Worm (Caenorhabditis elegans) whole organism, L1 larva: ENCODE results near the gene Y37D8A.29.
A peak's percentile ranks its signal among the peaks of the same experiment; 100 is the strongest.

Source experiments
- C04F5.9 ChIP-seq: sonication (generic microtip); optimal IDR thresholded peaks from 2 replicates; lab custom pipeline; 2016; ENCODE audit warnings: missing genetic modification characterization, missing compliant biosample characterization
- C16A3.4 ChIP-seq: fragments of 150-350 bp; optimal IDR thresholded peaks from 2 replicates; lab custom pipeline; 2014; ENCODE audit warnings: missing biosample characterization, missing genetic modification characterization
- C34B4.2 ChIP-seq: sonication (generic microtip); optimal IDR thresholded peaks from 2 replicates; lab custom pipeline; 2017; ENCODE audit warnings: mild to moderate bottlenecking, missing genetic modification characterization, missing compliant biosample characterization
- Y116A8C.19 ChIP-seq: sonication (generic microtip); optimal IDR thresholded peaks from 2 replicates; lab custom pipeline; 2016; ENCODE audit warnings: missing compliant biosample characterization, missing genetic modification characterization, borderline replicate concordance
- alr-1 ChIP-seq: fragments of 200-800 bp; sonication (Bioruptor generic); optimal IDR thresholded peaks from 2 replicates; lab custom pipeline; 2018; ENCODE audit warnings: borderline replicate concordance, mild to moderate bottlenecking, missing genetic modification characterization, missing compliant biosample characterization
- ama-1 ChIP-seq: fragments of 150-350 bp; optimal IDR thresholded peaks from 2 replicates; lab custom pipeline; 2014
- ceh-8 ChIP-seq: fragments of 200-800 bp; sonication (Bioruptor generic); optimal IDR thresholded peaks from 2 replicates; lab custom pipeline; 2018; ENCODE audit warnings: mild to moderate bottlenecking, missing genetic modification characterization, moderate library complexity, missing compliant biosample characterization
- ceh-90 ChIP-seq: sonication (generic microtip); optimal IDR thresholded peaks from 2 replicates; lab custom pipeline; 2016; ENCODE audit warnings: missing genetic modification characterization, missing compliant biosample characterization
- dsc-1 ChIP-seq: sonication (generic microtip); optimal IDR thresholded peaks from 2 replicates; lab custom pipeline; 2016; ENCODE audit warnings: mild to moderate bottlenecking, missing genetic modification characterization, missing compliant biosample characterization
- efl-3 ChIP-seq: fragments of 200-800 bp; sonication (Bioruptor generic); optimal IDR thresholded peaks from 2 replicates; lab custom pipeline; 2018; ENCODE audit warnings: mild to moderate bottlenecking, missing genetic modification characterization, missing compliant biosample characterization
- egl-27 ChIP-seq, 2 experiments: fragments of 150-350 bp in 1 of 2; sonication (generic microtip); optimal IDR thresholded peaks; 3 replicates each; lab custom pipeline; 2017 to 2018; ENCODE audit warnings: missing biosample characterization in 2 of 2, missing genetic modification characterization in 2 of 2, missing genetic modification reagents in 2 of 2
- ets-5 ChIP-seq: fragments of 200-800 bp; sonication (Bioruptor generic); IDR thresholded peaks from 2 replicates; pipeline ENCODE4 v1.3.6; 2022; ENCODE audit warnings: missing genetic modification characterization, missing compliant biosample characterization
- fkh-10 ChIP-seq: sonication (generic microtip); optimal IDR thresholded peaks from 2 replicates; lab custom pipeline; 2017; ENCODE audit warnings: missing biosample characterization, missing genetic modification reagents, missing genetic modification characterization
- fkh-4 ChIP-seq: sonication (generic microtip); optimal IDR thresholded peaks from 2 replicates; lab custom pipeline; 2016; ENCODE audit warnings: missing compliant biosample characterization, missing genetic modification characterization, borderline replicate concordance
- fos-1 ChIP-seq: fragments of 150-350 bp; optimal IDR thresholded peaks from 2 replicates; lab custom pipeline; 2014; ENCODE audit warnings: missing biosample characterization, missing genetic modification characterization
- grh-1 ChIP-seq: fragments of 200-800 bp; sonication (Bioruptor generic); IDR thresholded peaks from 2 replicates; pipeline ENCODE4 v1.3.6; 2022; ENCODE audit warnings: missing genetic modification reagents, missing genetic modification characterization, missing compliant biosample characterization
- hlh-4 ChIP-seq: sonication (generic microtip); optimal IDR thresholded peaks from 2 replicates; lab custom pipeline; 2016; ENCODE audit warnings: mild to moderate bottlenecking, missing genetic modification characterization, missing compliant biosample characterization
- isw-1 ChIP-seq: fragments of 200-800 bp; sonication (Bioruptor generic); IDR thresholded peaks from 2 replicates; pipeline ENCODE4 v1.3.6; 2022; ENCODE audit warnings: missing genetic modification characterization, missing compliant biosample characterization
- lin-13 ChIP-seq: fragments of 150-350 bp; optimal IDR thresholded peaks from 2 replicates; lab custom pipeline; 2014; ENCODE audit warnings: missing biosample characterization, missing genetic modification reagents, missing genetic modification characterization
- lin-15B ChIP-seq: fragments of 150-350 bp; sonication (generic microtip); optimal IDR thresholded peaks from 3 replicates; lab custom pipeline; 2014; ENCODE audit warnings: missing biosample characterization, missing genetic modification characterization
- lin-35 ChIP-seq, 2 experiments: fragments of 150-350 bp; optimal IDR thresholded peaks; 2 replicates each; lab custom pipeline; 2014; ENCODE audit warnings: missing biosample characterization in 2 of 2, missing genetic modification characterization in 2 of 2, missing genetic modification reagents in 2 of 2
- lir-3 ChIP-seq: sonication (generic microtip); optimal IDR thresholded peaks from 2 replicates; lab custom pipeline; 2016; ENCODE audit warnings: mild to moderate bottlenecking, missing genetic modification characterization, moderate library complexity, missing compliant biosample characterization; ENCODE audit not compliant: poor library complexity
- lsy-2 ChIP-seq, 2 experiments: fragments of 150-350 bp; optimal IDR thresholded peaks; 2 replicates each; lab custom pipeline; 2014; ENCODE audit warnings: missing biosample characterization in 2 of 2, missing genetic modification characterization in 2 of 2
- mab-9 ChIP-seq: fragments of 200-800 bp; sonication (Bioruptor generic); IDR thresholded peaks from 2 replicates; pipeline ENCODE4 v1.3.6; 2022; ENCODE audit warnings: missing genetic modification reagents, missing genetic modification characterization, missing compliant biosample characterization
- mdl-1 ChIP-seq, 2 experiments: fragments of 150-350 bp; optimal IDR thresholded peaks; 2 replicates each; lab custom pipeline; 2014 to 2017; ENCODE audit warnings: missing biosample characterization in 2 of 2, missing genetic modification characterization in 2 of 2, inconsistent platforms in 1 of 2
- mef-2 ChIP-seq: fragments of 150-350 bp; optimal IDR thresholded peaks from 2 replicates; lab custom pipeline; 2014; ENCODE audit warnings: missing biosample characterization, missing genetic modification characterization
- mep-1 ChIP-seq: fragments of 150-350 bp; optimal IDR thresholded peaks from 2 replicates; lab custom pipeline; 2014; ENCODE audit warnings: missing biosample characterization, missing genetic modification characterization
- nhr-11 ChIP-seq: fragments of 150-350 bp; optimal IDR thresholded peaks from 2 replicates; lab custom pipeline; 2014; ENCODE audit warnings: missing biosample characterization, missing genetic modification characterization
- nhr-12 ChIP-seq: sonication (generic microtip); optimal IDR thresholded peaks from 2 replicates; lab custom pipeline; 2017; ENCODE audit warnings: missing biosample characterization, missing genetic modification characterization
- nhr-20 ChIP-seq: sonication (generic microtip); optimal IDR thresholded peaks from 2 replicates; lab custom pipeline; 2016; ENCODE audit warnings: mild to moderate bottlenecking, missing genetic modification characterization, missing compliant biosample characterization
- nhr-237 ChIP-seq: fragments of 150-350 bp; optimal IDR thresholded peaks from 2 replicates; lab custom pipeline; 2014; ENCODE audit warnings: missing biosample characterization, missing genetic modification characterization
- nhr-71 ChIP-seq: sonication (generic microtip); optimal IDR thresholded peaks from 2 replicates; lab custom pipeline; 2016; ENCODE audit warnings: mild to moderate bottlenecking, missing genetic modification characterization, moderate library complexity, missing compliant biosample characterization
- nhr-76 ChIP-seq: sonication (generic microtip); optimal IDR thresholded peaks from 2 replicates; lab custom pipeline; 2017; ENCODE audit warnings: missing biosample characterization, missing genetic modification characterization
- nhr-77 ChIP-seq: fragments of 150-350 bp; optimal IDR thresholded peaks from 2 replicates; lab custom pipeline; 2014; ENCODE audit warnings: missing biosample characterization, missing genetic modification characterization
- nhr-84 ChIP-seq: sonication (generic microtip); optimal IDR thresholded peaks from 2 replicates; lab custom pipeline; 2017; ENCODE audit warnings: missing biosample characterization, missing genetic modification characterization
- nhr-85 ChIP-seq: sonication (generic microtip); peaks from one replicate; lab custom pipeline; 2016; ENCODE audit warnings: missing genetic modification characterization, inconsistent platforms, missing compliant biosample characterization
- nhr-90 ChIP-seq: sonication (generic microtip); optimal IDR thresholded peaks from 2 replicates; lab custom pipeline; 2016; ENCODE audit warnings: mild to moderate bottlenecking, missing genetic modification characterization, missing compliant biosample characterization; ENCODE audit not compliant: poor library complexity
- pag-3 ChIP-seq: sonication (generic microtip); optimal IDR thresholded peaks from 2 replicates; lab custom pipeline; 2017; ENCODE audit warnings: missing genetic modification characterization, mild to moderate bottlenecking, missing compliant biosample characterization, antibody characterized with exemption, borderline replicate concordance; ENCODE audit not compliant: insufficient read depth
- pax-3 ChIP-seq: fragments of 200-800 bp; sonication (Bioruptor generic); optimal IDR thresholded peaks from 2 replicates; lab custom pipeline; 2018; ENCODE audit warnings: mild to moderate bottlenecking, missing genetic modification characterization, moderate library complexity, missing compliant biosample characterization
- skn-1 ChIP-seq: fragments of 150-350 bp; optimal IDR thresholded peaks from 2 replicates; lab custom pipeline; 2014; ENCODE audit warnings: missing biosample characterization, missing genetic modification characterization
- snpc-4 ChIP-seq: fragments of 150-350 bp; optimal IDR thresholded peaks from 2 replicates; lab custom pipeline; 2014; ENCODE audit warnings: missing biosample characterization, missing genetic modification characterization
- sptf-1 ChIP-seq: fragments of 150-350 bp; optimal IDR thresholded peaks from 2 replicates; lab custom pipeline; 2014; ENCODE audit warnings: missing biosample characterization, missing genetic modification characterization
- sup-37 ChIP-seq: fragments of 200-800 bp; sonication (Bioruptor generic); optimal IDR thresholded peaks from 2 replicates; lab custom pipeline; 2018; ENCODE audit warnings: mild to moderate bottlenecking, missing genetic modification characterization, missing compliant biosample characterization
- swsn-7 ChIP-seq: sonication (generic microtip); optimal IDR thresholded peaks from 2 replicates; lab custom pipeline; 2016; ENCODE audit warnings: missing genetic modification characterization, missing compliant biosample characterization
- tbx-2 ChIP-seq: sonication (generic microtip); optimal IDR thresholded peaks from 2 replicates; lab custom pipeline; 2016; ENCODE audit warnings: missing genetic modification characterization, missing compliant biosample characterization
- tlp-1 ChIP-seq: fragments of 150-350 bp; optimal IDR thresholded peaks from 2 replicates; lab custom pipeline; 2014; ENCODE audit warnings: missing biosample characterization, missing genetic modification characterization
- unc-30 ChIP-seq: sonication (generic microtip); optimal IDR thresholded peaks from 2 replicates; lab custom pipeline; 2017; ENCODE audit warnings: missing biosample characterization, missing genetic modification characterization
- unc-62 ChIP-seq: fragments of 150-350 bp; optimal IDR thresholded peaks from 2 replicates; lab custom pipeline; 2014; ENCODE audit warnings: missing biosample characterization, missing genetic modification reagents, missing genetic modification characterization
- unc-98 ChIP-seq: fragments of 200-800 bp; sonication (Bioruptor generic); IDR thresholded peaks from 2 replicates; pipeline ENCODE4 v1.3.6; 2022; ENCODE audit warnings: missing genetic modification characterization, missing compliant biosample characterization
- xbp-1 ChIP-seq: sonication (generic microtip); optimal IDR thresholded peaks from 2 replicates; lab custom pipeline; 2016; ENCODE audit warnings: missing genetic modification characterization, missing compliant biosample characterization
- zip-4 ChIP-seq: fragments of 200-800 bp; sonication (Bioruptor generic); optimal IDR thresholded peaks from 2 replicates; lab custom pipeline; 2018; ENCODE audit warnings: mild to moderate bottlenecking, missing genetic modification characterization, moderate library complexity, missing compliant biosample characterization
- ztf-4 ChIP-seq: fragments of 150-350 bp; optimal IDR thresholded peaks from 2 replicates; lab custom pipeline; 2014; ENCODE audit warnings: missing biosample characterization, missing genetic modification characterization

Y37D8A.29 gene

ce11 chrIII:12904987-12905541 is 13.6 kb upstream of the Y37D8A.29 start, which contains the start of gene cox-5A:
TSS of gene cox-5A (plus strand) at chrIII:12905491.
- TF ChIP-seq zip-4 (GFP tag; lab: Kevin White, UChicago) (peak; percentile 97), nhr-84 (tag; lab: Kevin White, UChicago) (peak; percentile 77), nhr-76 (tag; lab: Kevin White, UChicago) (peak; percentile 67), nhr-85 (tag; lab: Kevin White, UChicago) (peak; percentile 99), unc-62 (peak; percentile 89), pag-3 (tag; lab: Kevin White, UChicago) (peak; percentile 79), efl-3 (GFP tag; lab: Kevin White, UChicago) (peak; percentile 93), lin-35 (GFP tag; optimal IDR thresholded peaks at IDR 0.05; lab: Kevin White, UChicago) (peak; percentile 100), snpc-4 (tag; lab: Kevin White, UChicago) (peak; percentile 94), unc-30 (peak; percentile 76), fkh-10 (peak; percentile 98), grh-1 (GFP tag; lab: Robert Waterston, UW) (peak; percentile 98), nhr-90 (peak; percentile 99), nhr-237 (tag; lab: Kevin White, UChicago) (peak; percentile 97), C16A3.4 (peak; percentile 100), lin-13 (GFP tag; lab: Kevin White, UChicago) (peak; percentile 99), ets-5 (GFP tag; lab: Robert Waterston, UW) (0 out of 2 replicates have a peak, but pooled peaks have one; percentile 55), lsy-2 (tag; optimal IDR thresholded peaks at IDR 0.05; lab: Kevin White, UChicago) (peak; percentile 100), lir-3 (peak; percentile 94), egl-27 (tag; optimal IDR thresholded peaks at IDR 0.05; lab: Kevin White, UChicago) (peak; percentile 60 to 73), pax-3 (tag; lab: Kevin White, UChicago) (peak; percentile 99), unc-98 (GFP tag; lab: Robert Waterston, UW) (peak; percentile 92), hlh-4 (peak; percentile 12), nhr-20 (tag; lab: Kevin White, UChicago) (peak; percentile 100), skn-1 (tag; lab: Kevin White, UChicago) (peak; percentile 93), isw-1 (GFP tag; lab: Robert Waterston, UW) (peak; percentile 99), fos-1 (peak; percentile 99), C34B4.2 (tag; lab: Kevin White, UChicago) (peak; percentile 95), mdl-1 (tag; optimal IDR thresholded peaks at IDR 0.05; lab: Kevin White, UChicago) (peak; percentile 64 to 96), xbp-1 (tag; lab: Kevin White, UChicago) (peak; percentile 99), sup-37 (peak; percentile 99), nhr-77 (tag; lab: Kevin White, UChicago) (peak; percentile 98), fkh-4 (peak; percentile 95), Y116A8C.19 (tag; lab: Kevin White, UChicago) (peak; percentile 76), tbx-2 (tag; lab: Kevin White, UChicago) (peak; percentile 100), nhr-11 (peak; percentile 94), swsn-7 (peak; percentile 100), ceh-90 (tag; lab: Kevin White, UChicago) (peak; percentile 70), mef-2 (tag; lab: Kevin White, UChicago) (peak; percentile 95), nhr-71 (peak; percentile 100), ama-1 (lab: Kevin White, UChicago) (peak; percentile 96), sptf-1 (no peak), lin-15B (peak; percentile 95), nhr-12 (peak; percentile 61), mep-1 (tag; lab: Kevin White, UChicago) (peak; percentile 100), ztf-4 (tag; lab: Kevin White, UChicago) (peak; percentile 99), C04F5.9 (tag; lab: Kevin White, UChicago) (peak; percentile 96), alr-1 (no peak), mab-9 (peak; percentile 99), tlp-1 (tag; lab: Kevin White, UChicago) (no peak), dsc-1 (tag; lab: Kevin White, UChicago) (peak; percentile 100), ceh-8 (GFP tag; lab: Kevin White, UChicago) (peak; percentile 99)
